Worm (Caenorhabditis elegans) whole organism, L3 larva: ENCODE measurements around the gene Y76A2B.4.

Source experiments
- ama-1 ChIP-seq: fragments of 150-350 bp; optimal IDR thresholded peaks from 2 replicates; lab custom pipeline; 2018
- ceh-82 ChIP-seq: fragments of 150-350 bp; optimal IDR thresholded peaks from 2 replicates; lab custom pipeline; 2014; ENCODE audit warnings: missing biosample characterization, missing genetic modification characterization
- elt-3 ChIP-seq, 3 experiments: fragments of 150-350 bp in 1 of 3; sonication (generic microtip) in 2 of 3; optimal IDR thresholded peaks; 2 replicates in 2 of 3; 4 replicates in 1 of 3; lab custom pipeline; 2014 to 2017; ENCODE audit warnings: missing biosample characterization in 3 of 3, missing genetic modification characterization in 3 of 3
- pha-4 ChIP-seq: fragments of 150-350 bp; optimal IDR thresholded peaks from 2 replicates; lab custom pipeline; 2014; ENCODE audit warnings: missing biosample characterization, missing genetic modification reagents, missing genetic modification characterization
- snpc-4 ChIP-seq: fragments of 150-350 bp; optimal IDR thresholded peaks from 2 replicates; lab custom pipeline; 2014; ENCODE audit warnings: missing biosample characterization, missing genetic modification characterization
- tbx-2 ChIP-seq: sonication (generic microtip); optimal IDR thresholded peaks from 2 replicates; lab custom pipeline; 2016; ENCODE audit warnings: mild to moderate bottlenecking, missing genetic modification characterization, missing compliant biosample characterization
- unc-62 ChIP-seq: fragments of 150-350 bp; sonication (generic microtip); optimal IDR thresholded peaks from 4 replicates; lab custom pipeline; 2014; ENCODE audit warnings: missing biosample characterization, missing genetic modification reagents, missing genetic modification characterization

- TF ChIP-seq elt-3 (tag; optimal IDR thresholded peaks at IDR 0.05; lab: Kevin White, UChicago) (no peak), ceh-82 (no peak), pha-4 (tag; lab: Kevin White, UChicago) (peak; percentile 68), tbx-2 (tag; lab: Kevin White, UChicago) (no peak), unc-62 (GFP tag; lab: Kevin White, UChicago) (no peak), ama-1 (lab: Kevin White, UChicago) (no peak), snpc-4 (tag; lab: Kevin White, UChicago) (peak; percentile 35)
Measured at ce11 chrIII:13530017-13530416, 16.6 kb downstream of the Y76A2B.4 start.
